Worm (Caenorhabditis elegans) whole organism, L4/young adult: Measurements from ENCODE around the gene pals-27.

Experiments
- dao-5 ChIP-seq: sonication (generic microtip); optimal IDR thresholded peaks from 2 replicates; lab custom pipeline; 2016; ENCODE audit warnings: missing genotype, missing genetic modification characterization, moderate library complexity, missing compliant biosample characterization
- him-1 ChIP-seq: sonication (generic microtip); optimal IDR thresholded peaks from 2 replicates; lab custom pipeline; 2016; ENCODE audit warnings: missing genotype, missing genetic modification reagents, missing genetic modification characterization, missing compliant biosample characterization

DNA sequence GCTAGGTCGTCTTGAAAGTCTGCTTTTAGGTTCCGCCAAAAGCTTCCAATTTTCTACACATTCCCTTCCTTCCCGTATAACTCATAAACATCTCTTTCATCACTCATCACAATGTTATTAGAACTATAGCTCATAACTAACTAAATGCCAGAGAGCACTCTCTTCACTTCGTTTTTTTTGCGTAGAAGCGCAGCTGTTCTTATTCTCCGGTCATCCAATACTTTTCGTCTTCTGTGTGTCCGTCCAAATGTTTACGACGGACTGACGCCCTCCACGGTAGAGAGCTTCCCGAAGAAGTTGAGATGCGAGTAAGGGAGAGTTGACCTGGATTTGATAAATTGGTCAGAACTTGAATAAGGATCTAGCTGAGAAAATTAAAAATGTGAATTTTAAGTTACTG is 22.2 kb upstream of the pals-27 start:
- TF ChIP-seq him-1 (no peak), dao-5 (tag; lab: Kevin White, UChicago) (no peak)
